Worm (Caenorhabditis elegans) whole organism, L1 larva: Measurements from ENCODE around the gene nop-1.

Source experiments
- aly-2 ChIP-seq: fragments of 150-350 bp; optimal IDR thresholded peaks from 2 replicates; lab custom pipeline; 2014; ENCODE audit warnings: missing biosample characterization, missing genetic modification characterization
- fkh-10 ChIP-seq: sonication (generic microtip); optimal IDR thresholded peaks from 2 replicates; lab custom pipeline; 2017; ENCODE audit warnings: missing biosample characterization, missing genetic modification reagents, missing genetic modification characterization
- hpl-2 ChIP-seq: fragments of 150-350 bp; optimal IDR thresholded peaks from 2 replicates; lab custom pipeline; 2014; ENCODE audit warnings: missing biosample characterization, missing genetic modification reagents, missing genetic modification characterization
- lin-13 ChIP-seq: fragments of 150-350 bp; optimal IDR thresholded peaks from 2 replicates; lab custom pipeline; 2014; ENCODE audit warnings: missing biosample characterization, missing genetic modification reagents, missing genetic modification characterization
- lin-35 ChIP-seq, 2 experiments: fragments of 150-350 bp; optimal IDR thresholded peaks; 2 replicates each; lab custom pipeline; 2014; ENCODE audit warnings: missing biosample characterization in 2 of 2, missing genetic modification characterization in 2 of 2, missing genetic modification reagents in 2 of 2
- nhr-12 ChIP-seq: sonication (generic microtip); optimal IDR thresholded peaks from 2 replicates; lab custom pipeline; 2017; ENCODE audit warnings: missing biosample characterization, missing genetic modification characterization
- nhr-237 ChIP-seq: fragments of 150-350 bp; optimal IDR thresholded peaks from 2 replicates; lab custom pipeline; 2014; ENCODE audit warnings: missing biosample characterization, missing genetic modification characterization
- pax-3 ChIP-seq: fragments of 200-800 bp; sonication (Bioruptor generic); optimal IDR thresholded peaks from 2 replicates; lab custom pipeline; 2018; ENCODE audit warnings: mild to moderate bottlenecking, missing genetic modification characterization, moderate library complexity, missing compliant biosample characterization
- skn-1 ChIP-seq: fragments of 150-350 bp; optimal IDR thresholded peaks from 2 replicates; lab custom pipeline; 2014; ENCODE audit warnings: missing biosample characterization, missing genetic modification characterization
- tbx-2 ChIP-seq: sonication (generic microtip); optimal IDR thresholded peaks from 2 replicates; lab custom pipeline; 2016; ENCODE audit warnings: missing genetic modification characterization, missing compliant biosample characterization
- unc-130 ChIP-seq: fragments of 150-350 bp; optimal IDR thresholded peaks from 2 replicates; lab custom pipeline; 2017; ENCODE audit warnings: missing biosample characterization, missing genetic modification characterization, inconsistent platforms
- unc-62 ChIP-seq: fragments of 150-350 bp; optimal IDR thresholded peaks from 2 replicates; lab custom pipeline; 2014; ENCODE audit warnings: missing biosample characterization, missing genetic modification reagents, missing genetic modification characterization

ce11 chrIII:6002024-6002423 lies 43.5 kb downstream of the nop-1 start:
- no peak for TF ChIP-seq skn-1
- no peak for TF ChIP-seq lin-13 (GFP tag; lab: Kevin White, UChicago)
- no peak for TF ChIP-seq unc-130 (tag; lab: Kevin White, UChicago)
- TF ChIP-seq tbx-2 = no peak
- no peak for TF ChIP-seq fkh-10 (GFP tag; lab: Kevin White, UChicago)
- TF ChIP-seq hpl-2 (GFP tag; lab: Kevin White, UChicago) = no peak
- TF ChIP-seq nhr-12 = no peak
- TF ChIP-seq unc-62 = no peak
- no peak for TF ChIP-seq pax-3 (tag; lab: Kevin White, UChicago)
- no peak for TF ChIP-seq nhr-237 (tag; lab: Kevin White, UChicago)
- no peak for TF ChIP-seq lin-35 (GFP tag; optimal IDR thresholded peaks at IDR 0.05; lab: Kevin White, UChicago)
- TF ChIP-seq aly-2 = no peak
